Fruit fly (Drosophila melanogaster) whole organism, adult: ENCODE data around the gene CG42465.
A peak's percentile ranks its signal among the peaks of the same experiment; 100 is the strongest.

Source experiments
- CG11617 ChIP-seq: fragments of 200-800 bp; sonication (Bioruptor generic); optimal IDR thresholded peaks from 2 replicates; lab custom pipeline; 2017; ENCODE audit warnings: mild to moderate bottlenecking, missing biosample characterization, missing genetic modification reagents, missing genetic modification characterization
- CG12768 ChIP-seq: fragments of 200-800 bp; sonication (Bioruptor generic); optimal IDR thresholded peaks from 2 replicates; lab custom pipeline; 2017; ENCODE audit warnings: missing biosample characterization, missing genetic modification characterization, mild to moderate bottlenecking, moderate library complexity, missing genetic modification reagents
- CG14711 ChIP-seq: fragments of 200-800 bp; sonication (Bioruptor generic); optimal IDR thresholded peaks from 2 replicates; lab custom pipeline; 2018; ENCODE audit warnings: missing biosample characterization, mild to moderate bottlenecking, missing genetic modification characterization, moderate library complexity
- CG1620 ChIP-seq: fragments of 200-800 bp; sonication (Bioruptor generic); optimal IDR thresholded peaks from 2 replicates; lab custom pipeline; 2016; ENCODE audit warnings: missing biosample characterization, missing genetic modification characterization
- CG33017 ChIP-seq: fragments of 200-800 bp; sonication (Bioruptor generic); optimal IDR thresholded peaks from 2 replicates; lab custom pipeline; 2018; ENCODE audit warnings: missing biosample characterization, mild to moderate bottlenecking, missing genetic modification characterization, moderate library complexity
- CG5204 ChIP-seq: fragments of 200-800 bp; sonication (Bioruptor generic); optimal IDR thresholded peaks from 2 replicates; lab custom pipeline; 2016; ENCODE audit warnings: missing biosample characterization, missing genetic modification characterization
- CG7045 ChIP-seq: fragments of 200-800 bp; sonication (Bioruptor generic); optimal IDR thresholded peaks from 2 replicates; lab custom pipeline; 2017; ENCODE audit warnings: missing biosample characterization, mild to moderate bottlenecking, missing genetic modification characterization
- CG7101 ChIP-seq: fragments of 200-800 bp; sonication (Bioruptor generic); optimal IDR thresholded peaks from 2 replicates; lab custom pipeline; 2018; ENCODE audit warnings: missing biosample characterization, mild to moderate bottlenecking, missing genetic modification characterization, moderate library complexity
- Clk ChIP-seq: fragments of 200-800 bp; sonication (Bioruptor generic); optimal IDR thresholded peaks from 2 replicates; lab custom pipeline; 2017; ENCODE audit warnings: missing biosample characterization, missing genetic modification characterization
- Crg-1 ChIP-seq: fragments of 200-800 bp; sonication (Bioruptor generic); optimal IDR thresholded peaks from 2 replicates; lab custom pipeline; 2016; ENCODE audit warnings: missing biosample characterization, missing genetic modification characterization
- Hr96 ChIP-seq: fragments of 200-800 bp; sonication (Bioruptor generic); optimal IDR thresholded peaks from 2 replicates; lab custom pipeline; 2016; ENCODE audit warnings: missing biosample characterization, missing genetic modification characterization
- Mnt ChIP-seq: fragments of 200-800 bp; sonication (Bioruptor generic); optimal IDR thresholded peaks from 2 replicates; lab custom pipeline; 2016; ENCODE audit warnings: missing biosample characterization, mild to moderate bottlenecking, missing genetic modification characterization
- bab1 ChIP-seq: fragments of 200-800 bp; sonication (Bioruptor generic); optimal IDR thresholded peaks from 3 replicates; lab custom pipeline; 2019; ENCODE audit warnings: missing biosample characterization, mild to moderate bottlenecking, missing genetic modification characterization, moderate library complexity
- cic ChIP-seq: fragments of 200-800 bp; sonication (Bioruptor generic); optimal IDR thresholded peaks from 2 replicates; lab custom pipeline; 2017; ENCODE audit warnings: missing biosample characterization, mild to moderate bottlenecking, missing genetic modification characterization, moderate library complexity
- cnc ChIP-seq, 2 experiments: fragments of >200 bp; optimal IDR thresholded peaks; 2 replicates each; lab custom pipeline; 2017
- kay ChIP-seq: fragments of 200-800 bp; sonication (Bioruptor generic); peaks from one replicate; lab custom pipeline; 2016; ENCODE audit warnings: missing biosample characterization, missing genetic modification characterization, borderline replicate concordance
- ovo ChIP-seq: fragments of 200-800 bp; sonication (Bioruptor generic); optimal IDR thresholded peaks from 2 replicates; lab custom pipeline; 2016; ENCODE audit warnings: missing biosample characterization, missing genetic modification characterization
- pad ChIP-seq: fragments of 200-800 bp; sonication (Bioruptor generic); optimal IDR thresholded peaks from 3 replicates; lab custom pipeline; 2017; ENCODE audit warnings: missing biosample characterization, missing genetic modification characterization, mild to moderate bottlenecking, moderate library complexity, missing genetic modification reagents
- tj ChIP-seq: fragments of 200-800 bp; sonication (Bioruptor generic); optimal IDR thresholded peaks from 3 replicates; lab custom pipeline; 2017; ENCODE audit warnings: missing biosample characterization, mild to moderate bottlenecking, missing genetic modification characterization, moderate library complexity
- toe ChIP-seq: fragments of 200-800 bp; sonication (Bioruptor generic); optimal IDR thresholded peaks from 2 replicates; lab custom pipeline; 2016; ENCODE audit warnings: missing biosample characterization, missing genetic modification characterization

Gene CG42465

DNA sequence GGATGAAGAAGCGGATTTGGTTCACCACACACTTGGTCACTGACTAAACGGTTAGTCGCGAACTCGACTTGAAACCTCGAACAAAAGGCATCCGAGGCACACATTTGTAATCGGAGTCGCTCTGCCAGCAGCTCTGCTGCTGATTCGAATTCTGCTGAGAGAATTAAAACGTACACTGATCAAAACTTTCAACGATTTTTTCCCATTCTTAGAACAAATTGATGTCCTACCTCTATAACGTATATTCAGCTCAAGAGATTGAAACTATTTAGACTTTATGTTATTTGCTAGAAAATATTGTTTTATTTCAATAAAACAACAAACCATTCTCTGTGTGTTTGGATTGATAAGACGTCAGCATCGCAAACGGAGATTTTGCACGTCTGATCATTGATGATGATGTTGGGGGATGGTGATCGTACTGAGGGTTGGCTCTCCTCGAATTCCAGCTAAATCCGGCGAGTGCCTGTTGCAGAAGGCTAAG lies 5.5 kb downstream of the CG42465 start, which contains the start of gene CG31778:
CG31778 (minus strand) TSS at position 51 of the 484 bp plus-strand sequence.
- TF ChIP-seq Mnt (GFP tag; lab: Kevin White, UChicago) (peak; percentile 30), CG5204 (GFP tag; lab: Kevin White, UChicago) (peak; percentile 50), cnc (optimal IDR thresholded peaks at IDR 0.05; lab: Kevin White, UChicago) (no peak), CG33017 (tag; lab: Kevin White, UChicago) (peak; percentile 83), cic (no peak), CG7045 (peak; percentile 6), Clk (no peak), Crg-1 (no peak), toe (GFP tag; lab: Kevin White, UChicago) (no peak), pad (GFP tag; lab: Kevin White, UChicago) (peak; percentile 13), tj (GFP tag; lab: Kevin White, UChicago) (peak; percentile 36), CG1620 (GFP tag; lab: Kevin White, UChicago) (no peak), CG11617 (GFP tag; lab: Kevin White, UChicago) (peak; percentile 24), bab1 (GFP tag; lab: Kevin White, UChicago) (no peak), ovo (GFP tag; lab: Kevin White, UChicago) (no peak), CG14711 (tag; lab: Kevin White, UChicago) (peak; percentile 69), kay (GFP tag; lab: Kevin White, UChicago) (no peak), CG7101 (tag; lab: Kevin White, UChicago) (peak; percentile 73), Hr96 (GFP tag; lab: Kevin White, UChicago) (no peak), CG12768 (peak; percentile 42)

DNA sequence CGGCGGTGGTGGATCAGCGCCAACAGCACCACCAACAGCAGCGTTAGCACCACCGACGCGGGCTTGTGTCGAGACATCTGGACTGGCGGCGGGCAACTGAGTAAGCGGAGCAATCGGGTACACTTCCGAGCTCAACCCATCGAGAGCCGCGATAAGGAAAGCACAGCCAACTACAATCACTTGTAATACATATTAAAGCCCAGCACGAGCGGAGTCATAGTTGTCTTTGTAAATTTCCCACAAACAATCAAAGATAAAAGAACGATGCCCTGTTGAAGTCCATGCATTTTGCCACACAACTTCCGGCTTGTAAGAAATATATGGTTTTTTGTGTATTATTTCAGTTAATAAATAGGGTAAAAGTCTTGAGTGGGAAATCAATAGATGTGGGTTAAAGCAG lies 7.0 kb downstream of the CG42465 start, which contains the start of gene CG31777:
CG31777 (minus strand) TSS at position 101 of the 400 bp plus-strand sequence.
- no peak for TF ChIP-seq cic
- TF ChIP-seq Crg-1 = no peak
- TF ChIP-seq CG1620 (GFP tag; lab: Kevin White, UChicago) = no peak
- no peak for TF ChIP-seq CG5204 (GFP tag; lab: Kevin White, UChicago)
- no peak for TF ChIP-seq bab1 (GFP tag; lab: Kevin White, UChicago)
- no peak for TF ChIP-seq cnc (optimal IDR thresholded peaks at IDR 0.05; lab: Kevin White, UChicago)
- no peak for TF ChIP-seq Hr96 (GFP tag; lab: Kevin White, UChicago)
- no peak for TF ChIP-seq CG12768

DNA sequence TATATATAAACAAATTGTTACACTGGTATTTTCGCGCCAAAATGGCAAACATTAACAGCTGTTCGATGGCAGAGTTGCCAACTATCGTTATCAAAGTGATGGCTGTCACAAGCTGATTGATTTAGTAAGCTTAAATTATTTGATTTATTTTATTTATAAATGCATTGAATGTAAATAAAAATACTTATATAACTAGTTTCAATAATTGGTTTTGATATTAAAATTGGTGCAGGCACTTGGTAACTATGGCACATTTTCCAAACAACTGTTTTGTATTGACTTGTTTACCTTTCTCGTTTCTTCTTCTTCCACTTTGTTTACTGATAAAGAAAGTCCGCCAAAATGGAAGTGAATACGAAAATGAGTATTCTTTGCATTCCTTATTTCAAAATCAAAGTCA lies 11.7 kb downstream of the CG42465 start, which contains the start of gene cutlet:
cutlet (minus strand) TSS at position 84 of the 400 bp plus-strand sequence.
- TF ChIP-seq Mnt (GFP tag; lab: Kevin White, UChicago) (no peak), CG33017 (tag; lab: Kevin White, UChicago) (no peak), CG7101 (tag; lab: Kevin White, UChicago) (no peak), CG12768 (no peak), tj (GFP tag; lab: Kevin White, UChicago) (no peak), CG14711 (tag; lab: Kevin White, UChicago) (peak; percentile 90), Hr96 (GFP tag; lab: Kevin White, UChicago) (no peak), CG5204 (GFP tag; lab: Kevin White, UChicago) (no peak), CG7045 (no peak), Crg-1 (no peak), CG1620 (GFP tag; lab: Kevin White, UChicago) (peak; percentile 16), toe (GFP tag; lab: Kevin White, UChicago) (no peak), ovo (GFP tag; lab: Kevin White, UChicago) (no peak), bab1 (GFP tag; lab: Kevin White, UChicago) (peak; percentile 32), cnc (optimal IDR thresholded peaks at IDR 0.05; lab: Kevin White, UChicago) (no peak), Clk (no peak), pad (GFP tag; lab: Kevin White, UChicago) (peak; percentile 1), CG11617 (GFP tag; lab: Kevin White, UChicago) (no peak), kay (GFP tag; lab: Kevin White, UChicago) (peak; percentile 87), cic (no peak)

DNA sequence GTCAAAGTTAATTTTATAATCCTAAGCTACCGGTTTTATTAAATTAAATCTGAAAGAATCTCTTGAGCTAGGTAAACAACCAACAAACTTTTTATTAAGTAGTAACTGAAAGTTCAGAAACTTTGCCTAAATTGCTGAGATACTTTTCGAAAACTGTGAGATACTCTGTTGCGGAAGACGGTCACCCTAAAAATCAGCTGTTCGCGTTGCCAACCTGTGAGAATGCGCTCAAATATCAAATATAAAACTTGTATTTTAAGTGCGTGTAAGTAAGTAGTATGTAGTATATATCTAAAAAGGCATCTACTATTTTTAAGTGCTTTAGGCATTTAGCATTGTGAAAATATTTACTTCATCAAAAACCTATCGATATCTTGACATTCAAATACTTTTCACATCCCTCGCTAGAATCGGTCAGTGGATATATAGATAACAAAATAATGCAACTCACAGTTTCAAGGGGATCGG lies 13.0 kb downstream of the CG42465 start, which contains the start of the genes CG31955 and CG2818:
CG31955 (minus strand) TSS at position 157 of the 468 bp plus-strand sequence.
CG2818 (plus strand) TSS at position 412 of the 468 bp plus-strand sequence.
- TF ChIP-seq CG11617 (GFP tag; lab: Kevin White, UChicago) = peak; percentile 15
- TF ChIP-seq CG7101 (tag; lab: Kevin White, UChicago) = no peak
- TF ChIP-seq CG5204 (GFP tag; lab: Kevin White, UChicago) = peak; percentile 55
- no peak for TF ChIP-seq bab1 (GFP tag; lab: Kevin White, UChicago)
- peak; percentile 52 for TF ChIP-seq Hr96 (GFP tag; lab: Kevin White, UChicago)
- TF ChIP-seq CG1620 (GFP tag; lab: Kevin White, UChicago) = peak; percentile 6
- peak; percentile 96 for TF ChIP-seq kay (GFP tag; lab: Kevin White, UChicago)
- peak; percentile 31 for TF ChIP-seq ovo (GFP tag; lab: Kevin White, UChicago)
- TF ChIP-seq tj (GFP tag; lab: Kevin White, UChicago) = peak; percentile 35
- TF ChIP-seq Mnt (GFP tag; lab: Kevin White, UChicago) = no peak
- TF ChIP-seq CG7045 = no peak
- TF ChIP-seq CG14711 (tag; lab: Kevin White, UChicago) = peak; percentile 29
- TF ChIP-seq pad (GFP tag; lab: Kevin White, UChicago) = peak; percentile 95
- peak; percentile 36 for TF ChIP-seq toe (GFP tag; lab: Kevin White, UChicago)

DNA sequence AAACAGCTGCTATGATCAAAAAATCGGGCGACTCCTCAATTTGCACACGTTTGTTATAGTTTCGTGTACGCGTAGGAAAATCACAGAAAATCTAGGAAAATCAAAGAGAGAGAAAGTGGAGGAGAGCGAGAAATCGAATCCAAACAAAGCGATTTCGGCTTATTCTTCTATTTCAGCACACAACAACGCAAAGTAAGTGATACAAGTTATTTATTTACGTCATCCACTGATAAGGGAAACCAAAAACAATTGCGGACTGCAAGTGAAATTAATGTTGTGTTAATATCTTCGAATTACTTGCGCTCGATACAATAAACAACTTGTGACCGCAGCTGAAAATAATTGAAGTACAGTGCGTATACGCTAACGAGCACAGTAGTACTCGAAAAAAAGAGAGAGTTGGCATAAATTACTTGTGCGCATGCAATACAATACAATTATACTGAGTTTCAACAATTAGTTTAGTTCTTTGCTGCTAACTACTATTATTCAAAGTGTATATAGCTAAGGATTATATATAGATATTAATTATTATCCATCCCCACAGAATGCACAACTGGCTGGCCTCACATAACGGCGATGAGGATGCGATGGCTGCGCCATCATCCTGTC lies 13.7 kb downstream of the CG42465 start:
- TF ChIP-seq Crg-1 = no peak
- no peak for TF ChIP-seq CG5204 (GFP tag; lab: Kevin White, UChicago)
- no peak for TF ChIP-seq CG7101 (tag; lab: Kevin White, UChicago)
- no peak for TF ChIP-seq CG1620 (GFP tag; lab: Kevin White, UChicago)
- TF ChIP-seq ovo (GFP tag; lab: Kevin White, UChicago) = no peak
- TF ChIP-seq cic = no peak
- no peak for TF ChIP-seq CG33017 (tag; lab: Kevin White, UChicago)
- no peak for TF ChIP-seq tj (GFP tag; lab: Kevin White, UChicago)
- TF ChIP-seq pad (GFP tag; lab: Kevin White, UChicago) = no peak
- TF ChIP-seq CG12768 = no peak
- TF ChIP-seq toe (GFP tag; lab: Kevin White, UChicago) = no peak
- TF ChIP-seq Hr96 (GFP tag; lab: Kevin White, UChicago) = no peak
- TF ChIP-seq kay (GFP tag; lab: Kevin White, UChicago) = no peak
